Worm (Caenorhabditis elegans): Measurements from ENCODE around the gene C27D9.2.

The C27D9.2 gene

ce11 chrII:4776933-4777332 is 20.3 kb upstream of the C27D9.2 start, which contains the start of gene F26G1.11:
TSS of gene F26G1.11 (plus strand) at chrII:4777137.
- TF ChIP-seq aly-1 (tag; optimal IDR thresholded peaks at IDR 0.05) (no peak), B0310.2 (tag; optimal IDR thresholded peaks at IDR 0.05) (no peak), tbx-37 (GFP tag; conservative IDR thresholded peaks at IDR 0.05) (no peak), ama-1 (optimal IDR thresholded peaks at IDR 0.05) (no peak), sea-1 (GFP tag; conservative IDR thresholded peaks at IDR 0.05) (no peak), ceh-13 (GFP tag; optimal IDR thresholded peaks at IDR 0.05) (no peak), pes-1 (GFP tag; IDR thresholded peaks at IDR 0.05) (no peak), tra-4 (tag; optimal IDR thresholded peaks at IDR 0.05) (no peak), flt-1 (GFP tag; IDR thresholded peaks at IDR 0.05) (no peak), ceh-36 (tag; optimal IDR thresholded peaks at IDR 0.05) (no peak), F13C5.2 (tag; optimal IDR thresholded peaks at IDR 0.05) (no peak), ets-7 (tag; optimal IDR thresholded peaks at IDR 0.05) (no peak), hnd-1 (tag; optimal IDR thresholded peaks at IDR 0.05) (no peak)

- TF ChIP-seq ets-7 (tag; optimal IDR thresholded peaks at IDR 0.05) (no peak), tra-4 (tag; optimal IDR thresholded peaks at IDR 0.05) (no peak), hnd-1 (tag; optimal IDR thresholded peaks at IDR 0.05) (no peak)
Observed at ce11 chrII:4775802-4776201, 19.2 kb upstream of the C27D9.2 start.

ce11 chrII:4773891-4774432 is 17.3 kb upstream of the C27D9.2 start, which contains the start of the genes F26G1.9 and F26G1.10:
TSS of gene F26G1.9 (minus strand) at chrII:4773991.
TSS of gene F26G1.10 (plus strand) at chrII:4774382.
- TF ChIP-seq ceh-13 (GFP tag; optimal IDR thresholded peaks at IDR 0.05) (no peak), hnd-1 (tag; optimal IDR thresholded peaks at IDR 0.05) (no peak), hmbx-1 (tag; optimal IDR thresholded peaks at IDR 0.05) (no peak), ets-7 (tag; optimal IDR thresholded peaks at IDR 0.05) (no peak), scrt-1 (GFP tag; IDR thresholded peaks at IDR 0.05) (no peak), pes-1 (GFP tag; IDR thresholded peaks at IDR 0.05) (no peak), B0310.2 (tag; optimal IDR thresholded peaks at IDR 0.05) (no peak), F13C5.2 (tag; optimal IDR thresholded peaks at IDR 0.05) (no peak), ceh-36 (tag; optimal IDR thresholded peaks at IDR 0.05) (no peak), tbx-11 (GFP tag; IDR thresholded peaks at IDR 0.05) (no peak), hmg-4 (GFP tag; optimal IDR thresholded peaks at IDR 0.05) (no peak), sea-1 (GFP tag; conservative IDR thresholded peaks at IDR 0.05) (no peak), ama-1 (optimal IDR thresholded peaks at IDR 0.05) (no peak), tra-4 (tag; optimal IDR thresholded peaks at IDR 0.05) (no peak), aly-1 (tag; optimal IDR thresholded peaks at IDR 0.05) (no peak), tbx-37 (GFP tag; conservative IDR thresholded peaks at IDR 0.05) (no peak), flt-1 (GFP tag; IDR thresholded peaks at IDR 0.05) (no peak)

- TF ChIP-seq sea-1 (GFP tag; conservative IDR thresholded peaks at IDR 0.05) (no peak), ceh-36 (tag; optimal IDR thresholded peaks at IDR 0.05) (no peak), pes-1 (GFP tag; IDR thresholded peaks at IDR 0.05) (no peak), ama-1 (optimal IDR thresholded peaks at IDR 0.05) (no peak), hmg-4 (GFP tag; optimal IDR thresholded peaks at IDR 0.05) (no peak), tbx-11 (GFP tag; IDR thresholded peaks at IDR 0.05) (no peak), aly-1 (tag; optimal IDR thresholded peaks at IDR 0.05) (no peak), tbx-37 (GFP tag; conservative IDR thresholded peaks at IDR 0.05) (no peak)
Observed at ce11 chrII:4772441-4772840, 15.8 kb upstream of the C27D9.2 start.

ce11 chrII:4771282-4771681 is 14.6 kb upstream of the C27D9.2 start, which contains the start of gene F26G1.5:
TSS of gene F26G1.5 (minus strand) at chrII:4771382.
- TF ChIP-seq tbx-37 (GFP tag; conservative IDR thresholded peaks at IDR 0.05) (no peak), pes-1 (GFP tag; IDR thresholded peaks at IDR 0.05) (no peak), ceh-13 (GFP tag; optimal IDR thresholded peaks at IDR 0.05) (no peak), ama-1 (optimal IDR thresholded peaks at IDR 0.05) (no peak), hmbx-1 (tag; optimal IDR thresholded peaks at IDR 0.05) (no peak), hnd-1 (tag; optimal IDR thresholded peaks at IDR 0.05) (no peak), tra-4 (tag; optimal IDR thresholded peaks at IDR 0.05) (no peak), hmg-4 (GFP tag; optimal IDR thresholded peaks at IDR 0.05) (no peak), ceh-36 (tag; optimal IDR thresholded peaks at IDR 0.05) (no peak), ets-7 (tag; optimal IDR thresholded peaks at IDR 0.05) (no peak), F13C5.2 (tag; optimal IDR thresholded peaks at IDR 0.05) (no peak), sea-1 (GFP tag; conservative IDR thresholded peaks at IDR 0.05) (no peak), B0310.2 (tag; optimal IDR thresholded peaks at IDR 0.05) (no peak), aly-1 (tag; optimal IDR thresholded peaks at IDR 0.05) (no peak), tbx-11 (GFP tag; IDR thresholded peaks at IDR 0.05) (no peak), scrt-1 (GFP tag; IDR thresholded peaks at IDR 0.05) (no peak)

ce11 chrII:4769886-4770285 is 13.2 kb upstream of the C27D9.2 start:
- TF ChIP-seq flt-1 (GFP tag; IDR thresholded peaks at IDR 0.05) (no peak), hmg-4 (GFP tag; optimal IDR thresholded peaks at IDR 0.05) (no peak), tbx-37 (GFP tag; conservative IDR thresholded peaks at IDR 0.05) (no peak), ceh-36 (tag; optimal IDR thresholded peaks at IDR 0.05) (no peak), B0310.2 (tag; optimal IDR thresholded peaks at IDR 0.05) (no peak), F13C5.2 (tag; optimal IDR thresholded peaks at IDR 0.05) (no peak), hmbx-1 (tag; optimal IDR thresholded peaks at IDR 0.05) (no peak), pes-1 (GFP tag; IDR thresholded peaks at IDR 0.05) (no peak), tbx-11 (GFP tag; IDR thresholded peaks at IDR 0.05) (no peak), ama-1 (optimal IDR thresholded peaks at IDR 0.05) (no peak)

ce11 chrII:4769096-4769495 is 12.4 kb upstream of the C27D9.2 start:
- TF ChIP-seq tra-4 (tag; optimal IDR thresholded peaks at IDR 0.05) (no peak), tbx-11 (GFP tag; IDR thresholded peaks at IDR 0.05) (no peak), sea-1 (GFP tag; conservative IDR thresholded peaks at IDR 0.05) (no peak), B0310.2 (tag; optimal IDR thresholded peaks at IDR 0.05) (no peak), tbx-37 (GFP tag; conservative IDR thresholded peaks at IDR 0.05) (no peak), ets-7 (tag; optimal IDR thresholded peaks at IDR 0.05) (no peak), ceh-36 (tag; optimal IDR thresholded peaks at IDR 0.05) (no peak), flt-1 (GFP tag; IDR thresholded peaks at IDR 0.05) (no peak)

- no peak for TF ChIP-seq ama-1 (optimal IDR thresholded peaks at IDR 0.05)
- no peak for TF ChIP-seq scrt-1 (GFP tag; IDR thresholded peaks at IDR 0.05)
- TF ChIP-seq tbx-11 (GFP tag; IDR thresholded peaks at IDR 0.05), result no peak
- TF ChIP-seq F13C5.2 (tag; optimal IDR thresholded peaks at IDR 0.05), result no peak
- TF ChIP-seq B0310.2 (tag; optimal IDR thresholded peaks at IDR 0.05), result no peak
- TF ChIP-seq tbx-37 (GFP tag; conservative IDR thresholded peaks at IDR 0.05), result no peak
- no peak for TF ChIP-seq ets-7 (tag; optimal IDR thresholded peaks at IDR 0.05)
- no peak for TF ChIP-seq hnd-1 (tag; optimal IDR thresholded peaks at IDR 0.05)
- no peak for TF ChIP-seq pes-1 (GFP tag; IDR thresholded peaks at IDR 0.05)
- no peak for TF ChIP-seq hmg-4 (GFP tag; optimal IDR thresholded peaks at IDR 0.05)
- no peak for TF ChIP-seq tra-4 (tag; optimal IDR thresholded peaks at IDR 0.05)
- TF ChIP-seq aly-1 (tag; optimal IDR thresholded peaks at IDR 0.05), result no peak
- no peak for TF ChIP-seq flt-1 (GFP tag; IDR thresholded peaks at IDR 0.05)
- TF ChIP-seq ceh-13 (GFP tag; optimal IDR thresholded peaks at IDR 0.05), result no peak
- TF ChIP-seq ceh-36 (tag; optimal IDR thresholded peaks at IDR 0.05), result no peak
- no peak for TF ChIP-seq hmbx-1 (tag; optimal IDR thresholded peaks at IDR 0.05)
Observed at ce11 chrII:4767612-4768011, 11.0 kb upstream of the C27D9.2 start.
